Worm (Caenorhabditis elegans) whole organism, late embryonic: ENCODE data around the gene unc-132.
A peak's percentile ranks its signal among the peaks of the same experiment; 100 is the strongest.

Experiments
- F13H6.1 ChIP-seq: sonication (generic microtip); optimal IDR thresholded peaks from 2 replicates; lab custom pipeline; 2016; ENCODE audit warnings: missing genetic modification characterization, missing compliant biosample characterization
- ama-1 ChIP-seq: fragments of 150-350 bp; optimal IDR thresholded peaks from 2 replicates; lab custom pipeline; 2014
- ceh-2 ChIP-seq: sonication (generic microtip); optimal IDR thresholded peaks from 2 replicates; lab custom pipeline; 2016; ENCODE audit warnings: missing genotype, missing genetic modification characterization, missing compliant biosample characterization
- ceh-45 ChIP-seq: fragments of 200-800 bp; sonication (Bioruptor generic); IDR thresholded peaks from 2 replicates; pipeline ENCODE4 v1.3.6; 2022; ENCODE audit warnings: missing genetic modification reagents, missing genetic modification characterization, missing compliant biosample characterization
- che-1 ChIP-seq: sonication (generic microtip); optimal IDR thresholded peaks from 2 replicates; lab custom pipeline; 2016; ENCODE audit warnings: mild to moderate bottlenecking, missing genetic modification characterization, missing compliant biosample characterization
- dmd-4 ChIP-seq: sonication (generic microtip); optimal IDR thresholded peaks from 2 replicates; lab custom pipeline; 2016; ENCODE audit warnings: borderline replicate concordance, missing genetic modification characterization, missing compliant biosample characterization
- fkh-10 ChIP-seq: fragments of 150-350 bp; optimal IDR thresholded peaks from 2 replicates; lab custom pipeline; 2014; ENCODE audit warnings: missing biosample characterization, missing genetic modification reagents, missing genetic modification characterization
- nfya-1 ChIP-seq: sonication (generic microtip); optimal IDR thresholded peaks from 2 replicates; lab custom pipeline; 2017; ENCODE audit warnings: missing genetic modification characterization, mild to moderate bottlenecking, missing compliant biosample characterization, antibody characterized with exemption, moderate library complexity
- nhr-11 ChIP-seq: fragments of 150-350 bp; optimal IDR thresholded peaks from 2 replicates; lab custom pipeline; 2014; ENCODE audit warnings: missing biosample characterization, missing genetic modification characterization
- pag-3 ChIP-seq: sonication (generic microtip); optimal IDR thresholded peaks from 2 replicates; lab custom pipeline; 2016; ENCODE audit warnings: missing compliant biosample characterization, missing genetic modification characterization, borderline replicate concordance
- pat-9 ChIP-seq: fragments of 200-800 bp; sonication (Bioruptor generic); optimal IDR thresholded peaks from 2 replicates; lab custom pipeline; 2018; ENCODE audit warnings: mild to moderate bottlenecking, missing genetic modification characterization, moderate library complexity, missing compliant biosample characterization
- pha-4 ChIP-seq: fragments of 150-350 bp; optimal IDR thresholded peaks from 2 replicates; lab custom pipeline; 2018; ENCODE audit warnings: missing biosample characterization, missing genetic modification reagents, missing genetic modification characterization
- pqm-1 ChIP-seq: sonication (generic microtip); optimal IDR thresholded peaks from 2 replicates; lab custom pipeline; 2016; ENCODE audit warnings: missing genetic modification characterization, missing compliant biosample characterization
- ztf-16 ChIP-seq: sonication (generic microtip); optimal IDR thresholded peaks from 2 replicates; lab custom pipeline; 2017; ENCODE audit warnings: missing genetic modification characterization, missing compliant biosample characterization

DNA sequence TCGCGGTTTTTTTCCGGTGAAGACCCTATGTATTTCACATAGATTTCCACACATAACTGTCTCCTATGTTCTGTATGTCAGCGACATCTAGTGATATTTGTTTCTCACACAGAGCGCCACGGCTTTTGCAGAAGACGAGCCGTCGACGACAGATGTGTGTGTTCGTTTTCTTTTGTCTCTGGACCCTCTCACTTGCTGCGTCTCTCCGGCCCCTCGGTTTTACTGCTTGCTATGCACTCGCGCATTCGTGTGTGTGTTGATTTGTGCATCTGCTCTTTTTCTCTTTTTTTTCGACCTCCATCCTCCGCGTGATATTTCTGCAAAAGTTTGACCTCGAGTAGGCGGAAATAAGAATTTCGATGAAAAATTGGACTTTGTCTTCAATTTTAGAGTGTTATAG is 1.8 kb downstream of the unc-132 start:
- TF ChIP-seq pqm-1 (no peak), ceh-2 (no peak), ceh-45 (no peak), ztf-16 (tag; lab: Kevin White, UChicago) (no peak), fkh-10 (GFP tag; lab: Kevin White, UChicago) (no peak), pag-3 (no peak), nhr-11 (tag; lab: Kevin White, UChicago) (no peak), dmd-4 (no peak), pat-9 (tag; lab: Kevin White, UChicago) (no peak), ama-1 (no peak), nfya-1 (tag; lab: Kevin White, UChicago) (peak; percentile 45), che-1 (tag; lab: Kevin White, UChicago) (no peak), F13H6.1 (tag; lab: Kevin White, UChicago) (no peak), pha-4 (tag; lab: Kevin White, UChicago) (no peak)
